Worm (Caenorhabditis elegans): ENCODE data around the gene tmem-135.

DNA sequence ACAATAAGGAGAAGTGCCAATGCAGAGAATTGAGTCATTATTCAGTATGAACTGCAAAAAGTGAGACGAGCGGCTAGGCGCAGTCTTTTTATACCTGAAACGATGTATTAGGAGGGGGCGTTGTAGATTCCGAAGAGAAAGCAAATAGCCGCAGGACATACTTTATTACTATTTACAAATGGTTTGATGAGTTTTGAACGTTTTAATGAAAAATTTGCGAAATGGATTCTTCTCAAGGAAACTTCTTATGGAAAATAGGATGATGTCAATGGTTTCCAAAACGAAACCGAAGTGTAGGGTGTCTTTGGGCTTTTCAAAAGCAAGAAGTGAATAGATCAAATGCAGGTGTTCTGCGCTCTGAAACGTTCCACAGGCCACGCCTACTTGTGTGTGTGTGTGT, 4.5 kb downstream of the tmem-135 start, which contains the start of gene flp-11:
- TF ChIP-seq aly-2 (tag; optimal IDR thresholded peaks at IDR 0.05): no peak
- no peak for TF ChIP-seq unc-39 (tag; optimal IDR thresholded peaks at IDR 0.05)
- TF ChIP-seq ceh-82 (tag; optimal IDR thresholded peaks at IDR 0.05): no peak
- TF ChIP-seq fos-1 (tag; optimal IDR thresholded peaks at IDR 0.05): no peak
- TF ChIP-seq mab-5 (tag; optimal IDR thresholded peaks at IDR 0.05): no peak
- no peak for TF ChIP-seq zag-1 (tag; optimal IDR thresholded peaks at IDR 0.05)

Data from whole organism, L2 larva.